Fruit fly (Drosophila melanogaster): ENCODE data around the gene CG33298.

DNA sequence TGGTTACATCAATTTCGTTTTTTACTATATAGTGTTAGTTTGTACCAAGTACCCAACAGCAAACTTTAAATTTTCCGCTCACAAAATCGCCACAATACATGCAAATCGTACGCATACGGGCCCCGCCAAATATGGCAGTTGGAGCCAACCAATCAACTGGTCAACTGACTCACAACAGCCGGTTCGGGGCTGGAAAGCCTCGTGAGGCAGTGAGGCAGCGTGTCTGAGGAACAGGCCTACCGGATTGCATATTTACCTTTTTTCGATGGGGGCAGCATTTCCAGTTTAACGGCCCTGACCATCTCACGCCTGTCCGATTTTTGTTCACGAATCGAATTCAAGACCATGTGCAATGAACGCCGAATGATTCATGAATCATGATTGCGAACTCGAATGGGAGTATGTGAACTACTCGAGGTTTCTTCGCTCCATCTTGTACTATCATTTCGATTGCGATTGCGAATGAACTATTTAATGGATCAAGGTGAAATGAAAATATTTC, 11.3 kb downstream of the CG33298 start:
- TF ChIP-seq psq (optimal IDR thresholded peaks at IDR 0.05) (no peak), Dll (optimal IDR thresholded peaks at IDR 0.05) (no peak), pan (optimal IDR thresholded peaks at IDR 0.05) (no peak)
